Worm (Caenorhabditis elegans) whole organism, L1 larva: ENCODE measurements around the gene T21D12.12.

Experiments
- ceh-82 ChIP-seq, 3 experiments: fragments of 150-350 bp in 1 of 3; sonication (generic microtip) in 2 of 3; optimal IDR thresholded peaks; 2 replicates each; lab custom pipeline; 2014 to 2017; ENCODE audit warnings: missing biosample characterization in 3 of 3, missing genetic modification characterization in 3 of 3
- hpl-2 ChIP-seq: fragments of 150-350 bp; optimal IDR thresholded peaks from 2 replicates; lab custom pipeline; 2014; ENCODE audit warnings: missing biosample characterization, missing genetic modification reagents, missing genetic modification characterization
- lin-39 ChIP-seq: fragments of 150-350 bp; optimal IDR thresholded peaks from 2 replicates; lab custom pipeline; 2014; ENCODE audit warnings: missing biosample characterization, missing genetic modification reagents, missing genetic modification characterization
- mdl-1 ChIP-seq, 2 experiments: fragments of 150-350 bp; optimal IDR thresholded peaks; 2 replicates each; lab custom pipeline; 2014 to 2017; ENCODE audit warnings: missing biosample characterization in 2 of 2, missing genetic modification characterization in 2 of 2, inconsistent platforms in 1 of 2
- nhr-77 ChIP-seq: fragments of 150-350 bp; optimal IDR thresholded peaks from 2 replicates; lab custom pipeline; 2014; ENCODE audit warnings: missing biosample characterization, missing genetic modification characterization
- unc-130 ChIP-seq: fragments of 150-350 bp; optimal IDR thresholded peaks from 2 replicates; lab custom pipeline; 2017; ENCODE audit warnings: missing biosample characterization, missing genetic modification characterization, inconsistent platforms

DNA sequence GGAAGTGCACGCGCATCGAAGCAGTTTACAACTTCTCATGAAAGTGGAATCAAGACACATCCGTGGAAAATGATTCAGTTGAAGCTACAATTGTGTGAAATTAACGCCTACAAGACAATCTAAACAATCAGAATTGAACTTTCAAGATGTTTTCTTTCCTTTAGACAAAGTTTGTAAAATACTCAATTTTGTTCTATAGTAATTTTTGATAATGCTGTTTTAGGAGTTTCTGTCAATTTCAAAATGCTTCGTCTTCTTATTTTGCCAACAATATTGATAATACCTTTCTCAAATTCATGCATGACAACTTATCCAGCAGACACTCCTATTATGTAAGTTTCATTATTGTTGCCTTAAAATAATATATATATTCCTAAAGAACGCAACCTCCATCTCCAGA lies 2.9 kb downstream of the T21D12.12 start, which contains the start of gene T21D12.11:
- TF ChIP-seq lin-39 (tag; lab: Kevin White, UChicago) (no peak), nhr-77 (tag; lab: Kevin White, UChicago) (no peak), ceh-82 (tag; optimal IDR thresholded peaks at IDR 0.05; lab: Kevin White, UChicago) (no peak), mdl-1 (tag; optimal IDR thresholded peaks at IDR 0.05; lab: Kevin White, UChicago) (no peak), unc-130 (tag; lab: Kevin White, UChicago) (no peak), hpl-2 (GFP tag; lab: Kevin White, UChicago) (no peak)
